Worm (Caenorhabditis elegans) whole organism, late embryonic: Measurements from ENCODE around the gene ceh-58.

Source experiments
- che-1 ChIP-seq: sonication (generic microtip); optimal IDR thresholded peaks from 2 replicates; lab custom pipeline; 2016; ENCODE audit warnings: mild to moderate bottlenecking, missing genetic modification characterization, missing compliant biosample characterization
- elt-2 ChIP-seq: sonication (generic microtip); optimal IDR thresholded peaks from 2 replicates; lab custom pipeline; 2016; ENCODE audit warnings: missing genetic modification reagents, missing genetic modification characterization, missing compliant biosample characterization
- sox-4 ChIP-seq: sonication (generic microtip); optimal IDR thresholded peaks from 2 replicates; lab custom pipeline; 2017; ENCODE audit warnings: mild to moderate bottlenecking, missing genetic modification characterization, inconsistent platforms, missing compliant biosample characterization

DNA sequence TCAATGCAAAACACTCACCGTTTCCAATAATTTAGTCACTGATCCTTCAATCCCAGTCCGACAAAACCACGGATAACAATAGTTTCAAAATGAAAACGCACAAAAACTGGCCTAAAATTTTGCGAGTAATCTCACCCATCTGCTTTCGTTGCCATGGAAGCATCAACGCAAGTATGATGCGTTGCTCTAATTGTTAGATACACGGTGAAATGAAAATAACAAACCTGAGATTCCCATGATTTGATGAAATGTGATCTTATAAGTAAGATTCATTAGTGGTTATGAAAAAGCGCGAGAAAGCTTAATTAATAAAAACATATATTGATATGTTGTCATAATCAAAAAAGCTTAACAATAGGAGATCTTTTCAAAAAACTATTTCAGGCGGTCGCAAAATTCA, 2.2 kb downstream of the ceh-58 start, which contains the start of gene ceh-57:
- TF ChIP-seq sox-4 (no peak), che-1 (tag; lab: Kevin White, UChicago) (no peak), elt-2 (tag; lab: Kevin White, UChicago) (no peak)
